Fruit fly (Drosophila melanogaster) whole organism, pupa: ENCODE data around the gene N.

ENCODE experiments used
- CG10348 ChIP-seq: fragments of 200-800 bp; sonication (Bioruptor generic); IDR thresholded peaks from 2 replicates; pipeline ENCODE4 v1.3.6; 2022; ENCODE audit warnings: missing biosample characterization, missing genetic modification characterization
- CG12605 ChIP-seq: fragments of 200-800 bp; sonication (Bioruptor generic); IDR thresholded peaks from 2 replicates; pipeline ENCODE4 v1.3.6; 2022; ENCODE audit warnings: missing biosample characterization, missing genetic modification characterization
- CG13204 ChIP-seq: fragments of 200-800 bp; sonication (Bioruptor generic); optimal IDR thresholded peaks from 2 replicates; lab custom pipeline; 2018; ENCODE audit warnings: missing biosample characterization, mild to moderate bottlenecking, missing genetic modification characterization, moderate library complexity
- CG14655 ChIP-seq: fragments of 200-800 bp; sonication (Bioruptor generic); optimal IDR thresholded peaks from 3 replicates; lab custom pipeline; 2017; ENCODE audit warnings: mild to moderate bottlenecking, missing biosample characterization, missing genetic modification reagents, missing genetic modification characterization
- CG15710 ChIP-seq: fragments of 200-800 bp; sonication (Bioruptor generic); optimal IDR thresholded peaks from 2 replicates; lab custom pipeline; 2018; ENCODE audit warnings: missing biosample characterization, mild to moderate bottlenecking, missing genetic modification characterization, moderate library complexity
- CG17806 ChIP-seq: fragments of 200-800 bp; sonication (Bioruptor generic); optimal IDR thresholded peaks from 2 replicates; lab custom pipeline; 2018; ENCODE audit warnings: missing biosample characterization, mild to moderate bottlenecking, missing genetic modification characterization, moderate library complexity
- CG32121 ChIP-seq: fragments of 200-800 bp; sonication (Bioruptor generic); IDR thresholded peaks from 2 replicates; pipeline ENCODE4 v1.3.6; 2022; ENCODE audit warnings: missing biosample characterization, missing genetic modification characterization
- CG34367 ChIP-seq: fragments of 200-800 bp; sonication (Bioruptor generic); optimal IDR thresholded peaks from 2 replicates; lab custom pipeline; 2018; ENCODE audit warnings: missing biosample characterization, mild to moderate bottlenecking, missing genetic modification characterization
- CG4496 ChIP-seq: fragments of 200-800 bp; sonication (Bioruptor generic); IDR thresholded peaks from 3 replicates; pipeline ENCODE4 v1.3.6; 2022; ENCODE audit warnings: missing biosample characterization, missing genetic modification characterization
- CG8159 ChIP-seq: fragments of 200-800 bp; sonication (Bioruptor generic); optimal IDR thresholded peaks from 3 replicates; lab custom pipeline; 2018; ENCODE audit warnings: missing biosample characterization, mild to moderate bottlenecking, missing genetic modification characterization, moderate library complexity
- CG8301 ChIP-seq: fragments of 200-800 bp; sonication (Bioruptor generic); optimal IDR thresholded peaks from 2 replicates; lab custom pipeline; 2018; ENCODE audit warnings: missing biosample characterization, mild to moderate bottlenecking, missing genetic modification characterization
- CG9948 ChIP-seq: fragments of 200-800 bp; sonication (Bioruptor generic); optimal IDR thresholded peaks from 2 replicates; lab custom pipeline; 2018; ENCODE audit warnings: missing biosample characterization, mild to moderate bottlenecking, missing genetic modification characterization, moderate library complexity
- D1 ChIP-seq: fragments of 200-800 bp; sonication (Bioruptor generic); optimal IDR thresholded peaks from 2 replicates; lab custom pipeline; 2018; ENCODE audit warnings: missing biosample characterization, mild to moderate bottlenecking, missing genetic modification characterization, moderate library complexity
- EcR ChIP-seq: fragments of 200-800 bp; sonication (Bioruptor generic); optimal IDR thresholded peaks from 3 replicates; lab custom pipeline; 2019; ENCODE audit warnings: missing biosample characterization, missing genetic modification characterization, mild to moderate bottlenecking, moderate library complexity, missing genetic modification reagents
- Ets98B ChIP-seq: fragments of 200-800 bp; sonication (Bioruptor generic); IDR thresholded peaks from 2 replicates; pipeline ENCODE4 v1.3.6; 2022; ENCODE audit warnings: missing biosample characterization, missing genetic modification characterization
- Pif1A ChIP-seq: fragments of 200-800 bp; sonication (Bioruptor generic); optimal IDR thresholded peaks from 3 replicates; lab custom pipeline; 2016; ENCODE audit warnings: missing biosample characterization, missing genetic modification characterization
- Pif1B ChIP-seq: fragments of 200-800 bp; sonication (Bioruptor generic); optimal IDR thresholded peaks from 3 replicates; lab custom pipeline; 2016; ENCODE audit warnings: missing biosample characterization, missing genetic modification characterization
- Snoo ChIP-seq: fragments of 200-800 bp; sonication (Bioruptor generic); optimal IDR thresholded peaks from 3 replicates; lab custom pipeline; 2017; ENCODE audit warnings: missing biosample characterization, mild to moderate bottlenecking, missing genetic modification characterization, inconsistent platforms
- fd96Ca ChIP-seq: fragments of 200-800 bp; sonication (Bioruptor generic); IDR thresholded peaks from 3 replicates; pipeline ENCODE4 v1.3.6; 2022; ENCODE audit warnings: missing biosample characterization, missing genetic modification characterization
- gl ChIP-seq: fragments of 200-800 bp; sonication (Bioruptor generic); optimal IDR thresholded peaks from 2 replicates; lab custom pipeline; 2018; ENCODE audit warnings: missing biosample characterization, mild to moderate bottlenecking, missing genetic modification characterization
- rn ChIP-seq: fragments of 200-800 bp; sonication (Bioruptor generic); IDR thresholded peaks from 2 replicates; pipeline ENCODE4 v1.3.6; 2022; ENCODE audit warnings: missing biosample characterization, missing genetic modification characterization

N gene

DNA sequence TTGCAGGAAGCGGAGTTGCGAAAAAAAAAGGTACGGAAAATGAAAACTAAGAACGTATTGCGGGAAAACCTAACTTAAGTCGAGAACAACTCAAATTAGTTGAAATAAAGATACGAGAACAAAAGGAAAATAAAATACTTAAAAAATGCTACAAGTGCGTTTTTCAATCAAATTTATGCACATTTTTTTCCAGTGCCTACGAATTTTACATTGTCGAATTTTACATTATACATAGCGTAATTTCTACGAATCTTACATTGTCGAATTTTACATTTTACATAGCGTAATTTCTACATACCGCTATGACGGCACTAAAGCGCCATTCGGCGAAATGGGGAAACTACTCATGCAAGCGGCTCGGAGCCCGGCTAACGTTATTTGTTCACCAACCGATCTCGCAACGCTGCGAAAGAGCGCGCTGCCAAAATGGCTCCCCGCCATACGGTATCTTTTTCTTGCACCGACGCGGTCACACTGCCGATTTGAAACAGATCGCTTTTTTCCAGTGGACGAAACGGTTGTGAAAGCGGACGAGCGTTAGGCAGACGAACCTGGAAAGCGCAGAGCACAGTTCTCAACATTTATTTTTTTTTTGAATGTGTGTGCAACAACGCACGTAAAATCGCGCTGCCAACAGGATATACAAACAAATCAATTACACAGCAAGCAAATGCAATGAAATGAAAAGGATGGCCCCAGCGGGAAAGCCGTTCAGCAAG, at the start of gene N:
Gene N (plus strand): TSS at position 488 of the 719 bp plus-strand sequence.
- TF ChIP-seq Pif1A (GFP tag; lab: Kevin White, UChicago) (peak; percentile 37), Snoo (tag; lab: Kevin White, UChicago) (no peak), CG14655 (GFP tag; lab: Kevin White, UChicago) (peak; percentile 45), CG34367 (tag; lab: Kevin White, UChicago) (no peak), CG17806 (tag; lab: Kevin White, UChicago) (peak; percentile 16), Ets98B (GFP tag; lab: Robert Waterston, UW) (peak; percentile 62), CG8301 (tag; lab: Kevin White, UChicago) (peak; percentile 51), EcR (peak; percentile 31), CG4496 (GFP tag; lab: Robert Waterston, UW) (peak; percentile 67; the same call in 2 of the 3 replicates), CG8159 (tag; lab: Kevin White, UChicago) (peak; percentile 39), CG10348 (GFP tag; lab: Robert Waterston, UW) (no peak), CG32121 (GFP tag; lab: Robert Waterston, UW) (peak; percentile 55), CG9948 (peak; percentile 17), CG12605 (GFP tag; lab: Robert Waterston, UW) (peak; percentile 69), fd96Ca (GFP tag; lab: Robert Waterston, UW) (no peak; the same call in 2 of the 3 replicates)
- TF ChIP-seq, all 21 proteins: peak for 11

DNA sequence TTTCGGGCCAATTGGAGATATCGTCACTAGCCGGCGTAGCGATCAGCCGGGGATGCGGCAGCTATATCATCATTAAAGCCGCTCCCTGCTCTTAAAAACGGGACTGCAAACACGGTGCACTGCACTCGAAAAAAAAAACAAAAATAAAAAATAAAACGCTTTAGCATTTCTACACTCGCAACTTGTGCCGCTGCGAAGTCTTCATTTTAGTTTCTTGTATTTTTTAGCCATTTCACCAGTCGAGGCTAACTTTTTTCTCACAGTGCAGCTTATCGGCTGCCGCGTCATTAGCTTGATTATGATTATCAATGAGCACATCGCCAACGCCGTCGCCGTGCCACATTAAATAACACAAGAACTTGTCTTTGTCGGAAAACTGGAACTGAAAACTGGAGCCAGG, 48.8 kb upstream of the N start:
- TF ChIP-seq CG8159 (tag; lab: Kevin White, UChicago) (peak; percentile 40), gl (no peak), CG34367 (tag; lab: Kevin White, UChicago) (no peak), CG14655 (GFP tag; lab: Kevin White, UChicago) (peak; percentile 41), CG9948 (peak; percentile 40), Pif1A (GFP tag; lab: Kevin White, UChicago) (peak; percentile 55), CG17806 (tag; lab: Kevin White, UChicago) (no peak), Pif1B (GFP tag; lab: Kevin White, UChicago) (peak; percentile 68), CG13204 (GFP tag; lab: Kevin White, UChicago) (no peak), fd96Ca (GFP tag; lab: Robert Waterston, UW) (peak; percentile 73), CG32121 (GFP tag; lab: Robert Waterston, UW) (no peak), CG4496 (GFP tag; lab: Robert Waterston, UW) (peak; percentile 83), Ets98B (GFP tag; lab: Robert Waterston, UW) (peak; percentile 61), CG15710 (tag; lab: Kevin White, UChicago) (peak; percentile 55), D1 (tag; lab: Kevin White, UChicago) (no peak), CG8301 (tag; lab: Kevin White, UChicago) (peak; percentile 9), EcR (no peak), Snoo (tag; lab: Kevin White, UChicago) (peak; percentile 52), CG10348 (GFP tag; lab: Robert Waterston, UW) (no peak), CG12605 (GFP tag; lab: Robert Waterston, UW) (no peak; the same call in 1 of the 2 replicates), rn (GFP tag; lab: Robert Waterston, UW) (no peak)

DNA sequence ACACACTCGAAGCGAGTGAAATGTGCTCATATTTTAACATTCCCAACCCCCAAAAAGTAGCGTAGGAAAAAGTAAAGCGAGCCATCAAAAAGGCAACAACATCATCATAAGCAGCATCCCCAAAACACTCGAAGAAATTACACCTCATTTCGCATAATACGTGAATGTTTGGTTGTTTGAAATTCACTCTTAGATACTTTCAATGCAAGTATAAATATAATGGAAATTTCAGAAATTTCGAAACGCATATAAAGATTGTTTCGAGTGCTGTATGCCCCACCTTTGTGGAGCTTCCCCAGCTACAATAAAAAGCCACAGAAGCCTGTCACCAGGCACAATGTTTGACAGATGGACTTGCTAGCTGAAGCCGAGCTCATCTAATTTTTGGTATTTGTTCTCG, 47.6 kb upstream of the N start:
- TF ChIP-seq gl: no peak

DNA sequence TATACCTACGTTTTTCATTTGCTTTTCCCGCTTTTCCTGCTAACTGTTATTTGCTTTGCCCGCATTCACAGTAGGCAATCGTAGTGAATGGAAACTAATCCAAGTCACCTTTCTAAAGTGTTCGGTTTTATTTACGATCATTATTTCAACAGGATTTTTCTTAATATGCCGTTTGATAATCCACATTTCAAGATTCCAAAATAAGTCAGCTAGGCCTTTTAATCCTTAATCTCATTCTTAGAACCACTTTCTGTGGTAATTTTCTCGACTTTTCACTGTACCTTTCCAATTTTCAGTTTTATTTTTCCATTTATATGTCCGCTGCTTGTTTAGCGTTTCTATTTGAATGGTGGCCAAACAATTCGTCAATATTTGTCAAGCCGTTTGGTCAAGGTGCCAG, 43.7 kb upstream of the N start:
- TF ChIP-seq Snoo (tag; lab: Kevin White, UChicago): no peak
- no peak for TF ChIP-seq CG10348 (GFP tag; lab: Robert Waterston, UW)
- TF ChIP-seq fd96Ca (GFP tag; lab: Robert Waterston, UW): no peak
- no peak for TF ChIP-seq CG9948
- TF ChIP-seq EcR: no peak
- no peak for TF ChIP-seq Pif1B (GFP tag; lab: Kevin White, UChicago)
- no peak for TF ChIP-seq CG32121 (GFP tag; lab: Robert Waterston, UW)
- TF ChIP-seq D1 (tag; lab: Kevin White, UChicago): no peak
- no peak for TF ChIP-seq CG14655 (GFP tag; lab: Kevin White, UChicago)
- no peak for TF ChIP-seq CG17806 (tag; lab: Kevin White, UChicago)
- no peak for TF ChIP-seq Ets98B (GFP tag; lab: Robert Waterston, UW)
- no peak for TF ChIP-seq CG13204 (GFP tag; lab: Kevin White, UChicago)
- no peak for TF ChIP-seq CG8159 (tag; lab: Kevin White, UChicago)
- TF ChIP-seq rn (GFP tag; lab: Robert Waterston, UW): no peak
- TF ChIP-seq Pif1A (GFP tag; lab: Kevin White, UChicago): no peak
- no peak for TF ChIP-seq gl
- no peak for TF ChIP-seq CG34367 (tag; lab: Kevin White, UChicago)
- no peak for TF ChIP-seq CG12605 (GFP tag; lab: Robert Waterston, UW)
- TF ChIP-seq CG8301 (tag; lab: Kevin White, UChicago): no peak
- TF ChIP-seq CG15710 (tag; lab: Kevin White, UChicago): no peak

DNA sequence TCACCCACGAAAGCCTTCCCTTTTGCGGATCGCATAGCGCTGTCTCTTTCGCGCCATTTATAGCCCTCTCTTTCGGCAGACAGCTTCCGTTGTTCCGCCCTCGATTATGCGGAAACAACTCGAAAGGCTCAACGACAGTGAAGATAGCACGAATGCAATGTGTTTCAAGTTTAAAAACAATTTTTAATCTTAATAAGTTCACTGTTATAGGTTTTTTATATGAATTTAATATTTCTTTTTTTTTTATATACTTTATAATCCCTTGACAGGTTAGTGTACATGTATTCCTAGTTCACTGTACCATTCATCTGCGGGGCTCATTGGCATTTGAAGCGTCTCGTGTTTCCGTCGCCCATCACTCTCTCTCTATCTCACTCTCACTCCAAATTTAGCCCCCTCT, 38.3 kb upstream of the N start:
- TF ChIP-seq CG15710 (tag; lab: Kevin White, UChicago): no peak
- no peak for TF ChIP-seq CG8301 (tag; lab: Kevin White, UChicago)
- TF ChIP-seq CG9948: no peak
- no peak for TF ChIP-seq rn (GFP tag; lab: Robert Waterston, UW)
- no peak for TF ChIP-seq CG4496 (GFP tag; lab: Robert Waterston, UW)
